Worm (Caenorhabditis elegans) whole organism, L3 larva: ENCODE results near the gene C53B7.2.
A peak's percentile ranks its signal among the peaks of the same experiment; 100 is the strongest.

ENCODE experiments used
- R02D3.7 ChIP-seq: fragments of 150-350 bp; optimal IDR thresholded peaks from 2 replicates; lab custom pipeline; 2014; ENCODE audit warnings: missing biosample characterization, missing genetic modification characterization
- ZK546.5 ChIP-seq: sonication (generic microtip); optimal IDR thresholded peaks from 2 replicates; lab custom pipeline; 2017; ENCODE audit warnings: missing biosample characterization, missing genetic modification characterization
- aly-2 ChIP-seq: fragments of 150-350 bp; optimal IDR thresholded peaks from 2 replicates; lab custom pipeline; 2014; ENCODE audit warnings: missing biosample characterization, missing genetic modification characterization
- ama-1 ChIP-seq: fragments of 150-350 bp; optimal IDR thresholded peaks from 2 replicates; lab custom pipeline; 2018
- ceh-28 ChIP-seq: fragments of 150-350 bp; optimal IDR thresholded peaks from 2 replicates; lab custom pipeline; 2014; ENCODE audit warnings: missing biosample characterization, missing genetic modification reagents, missing genetic modification characterization
- ceh-82 ChIP-seq: fragments of 150-350 bp; optimal IDR thresholded peaks from 2 replicates; lab custom pipeline; 2014; ENCODE audit warnings: missing biosample characterization, missing genetic modification characterization
- daf-12 ChIP-seq: fragments of 150-350 bp; optimal IDR thresholded peaks from 2 replicates; lab custom pipeline; 2014; ENCODE audit warnings: missing biosample characterization, missing genetic modification reagents, missing genetic modification characterization
- egl-5 ChIP-seq: fragments of 150-350 bp; optimal IDR thresholded peaks from 2 replicates; lab custom pipeline; 2017; ENCODE audit warnings: missing biosample characterization, missing genetic modification reagents, missing genetic modification characterization, inconsistent platforms
- elt-3 ChIP-seq, 3 experiments: fragments of 150-350 bp in 1 of 3; sonication (generic microtip) in 2 of 3; optimal IDR thresholded peaks; 2 replicates in 2 of 3; 4 replicates in 1 of 3; lab custom pipeline; 2014 to 2017; ENCODE audit warnings: missing biosample characterization in 3 of 3, missing genetic modification characterization in 3 of 3
- eor-1 ChIP-seq, 2 experiments: fragments of 150-350 bp; optimal IDR thresholded peaks; 2 replicates each; lab custom pipeline; 2014 to 2018; ENCODE audit warnings: missing biosample characterization in 2 of 2, missing genetic modification characterization in 2 of 2
- fkh-10 ChIP-seq: sonication (generic microtip); optimal IDR thresholded peaks from 2 replicates; lab custom pipeline; 2017; ENCODE audit warnings: missing biosample characterization, missing genetic modification reagents, missing genetic modification characterization
- fkh-2 ChIP-seq: fragments of 150-350 bp; optimal IDR thresholded peaks from 2 replicates; lab custom pipeline; 2014; ENCODE audit warnings: missing biosample characterization, missing genetic modification reagents, missing genetic modification characterization
- fos-1 ChIP-seq: fragments of 150-350 bp; optimal IDR thresholded peaks from 2 replicates; lab custom pipeline; 2014; ENCODE audit warnings: missing biosample characterization, missing genetic modification characterization
- hmg-11 ChIP-seq: sonication (generic microtip); optimal IDR thresholded peaks from 2 replicates; lab custom pipeline; 2016; ENCODE audit warnings: missing genetic modification characterization, missing compliant biosample characterization
- lin-15B ChIP-seq: fragments of 150-350 bp; optimal IDR thresholded peaks from 2 replicates; lab custom pipeline; 2014; ENCODE audit warnings: missing biosample characterization, missing genetic modification characterization
- lsy-12 ChIP-seq: sonication (generic microtip); optimal IDR thresholded peaks from 2 replicates; lab custom pipeline; 2016; ENCODE audit warnings: mild to moderate bottlenecking, missing genetic modification characterization, missing compliant biosample characterization
- mdl-1 ChIP-seq: fragments of 150-350 bp; optimal IDR thresholded peaks from 2 replicates; lab custom pipeline; 2014; ENCODE audit warnings: missing biosample characterization, missing genetic modification characterization
- mml-1 ChIP-seq: fragments of 150-350 bp; sonication (generic microtip); optimal IDR thresholded peaks from 3 replicates; lab custom pipeline; 2014; ENCODE audit warnings: missing biosample characterization, missing genetic modification characterization
- nfya-1 ChIP-seq: sonication (generic microtip); optimal IDR thresholded peaks from 2 replicates; lab custom pipeline; 2017; ENCODE audit warnings: missing genetic modification characterization, mild to moderate bottlenecking, missing compliant biosample characterization, antibody characterized with exemption, moderate library complexity; ENCODE audit not compliant: insufficient read depth
- nhr-12 ChIP-seq: fragments of 150-350 bp; optimal IDR thresholded peaks from 2 replicates; lab custom pipeline; 2014; ENCODE audit warnings: missing biosample characterization, missing genetic modification characterization
- nhr-237 ChIP-seq: fragments of 150-350 bp; optimal IDR thresholded peaks from 2 replicates; lab custom pipeline; 2014; ENCODE audit warnings: missing biosample characterization, missing genetic modification characterization
- nhr-25 ChIP-seq: sonication (generic microtip); optimal IDR thresholded peaks from 2 replicates; lab custom pipeline; 2017; ENCODE audit warnings: missing biosample characterization, missing genetic modification characterization
- nhr-43 ChIP-seq: sonication (generic microtip); optimal IDR thresholded peaks from 2 replicates; lab custom pipeline; 2016; ENCODE audit warnings: mild to moderate bottlenecking, missing genetic modification characterization, missing compliant biosample characterization; ENCODE audit not compliant: poor library complexity, severe bottlenecking
- nhr-67 ChIP-seq: fragments of 150-350 bp; optimal IDR thresholded peaks from 2 replicates; lab custom pipeline; 2014; ENCODE audit warnings: missing biosample characterization, missing genetic modification characterization
- pha-4 ChIP-seq: fragments of 150-350 bp; optimal IDR thresholded peaks from 2 replicates; lab custom pipeline; 2014; ENCODE audit warnings: missing biosample characterization, missing genetic modification reagents, missing genetic modification characterization
- sea-2 ChIP-seq: fragments of 150-350 bp; sonication (generic microtip); optimal IDR thresholded peaks from 4 replicates; lab custom pipeline; 2014; ENCODE audit warnings: missing biosample characterization, missing genetic modification reagents, missing genetic modification characterization
- skn-1 ChIP-seq: fragments of 150-350 bp; optimal IDR thresholded peaks from 2 replicates; lab custom pipeline; 2014; ENCODE audit warnings: missing biosample characterization, missing genetic modification characterization
- snpc-4 ChIP-seq: fragments of 150-350 bp; optimal IDR thresholded peaks from 2 replicates; lab custom pipeline; 2014; ENCODE audit warnings: missing biosample characterization, missing genetic modification characterization
- tbx-2 ChIP-seq: sonication (generic microtip); optimal IDR thresholded peaks from 2 replicates; lab custom pipeline; 2016; ENCODE audit warnings: mild to moderate bottlenecking, missing genetic modification characterization, missing compliant biosample characterization
- unc-39 ChIP-seq: sonication (generic microtip); optimal IDR thresholded peaks from 4 replicates; lab custom pipeline; 2017; ENCODE audit warnings: missing biosample characterization, missing genetic modification characterization
- unc-62 ChIP-seq: fragments of 150-350 bp; sonication (generic microtip); optimal IDR thresholded peaks from 4 replicates; lab custom pipeline; 2014; ENCODE audit warnings: missing biosample characterization, missing genetic modification reagents, missing genetic modification characterization
- zag-1 ChIP-seq: fragments of 150-350 bp; optimal IDR thresholded peaks from 2 replicates; lab custom pipeline; 2014; ENCODE audit warnings: missing biosample characterization, missing genetic modification characterization
- ztf-11 ChIP-seq: fragments of 150-350 bp; optimal IDR thresholded peaks from 2 replicates; lab custom pipeline; 2014; ENCODE audit warnings: missing biosample characterization, missing genetic modification characterization
- ztf-4 ChIP-seq: fragments of 150-350 bp; optimal IDR thresholded peaks from 2 replicates; lab custom pipeline; 2014; ENCODE audit warnings: missing biosample characterization, missing genetic modification characterization

Gene C53B7.2

DNA sequence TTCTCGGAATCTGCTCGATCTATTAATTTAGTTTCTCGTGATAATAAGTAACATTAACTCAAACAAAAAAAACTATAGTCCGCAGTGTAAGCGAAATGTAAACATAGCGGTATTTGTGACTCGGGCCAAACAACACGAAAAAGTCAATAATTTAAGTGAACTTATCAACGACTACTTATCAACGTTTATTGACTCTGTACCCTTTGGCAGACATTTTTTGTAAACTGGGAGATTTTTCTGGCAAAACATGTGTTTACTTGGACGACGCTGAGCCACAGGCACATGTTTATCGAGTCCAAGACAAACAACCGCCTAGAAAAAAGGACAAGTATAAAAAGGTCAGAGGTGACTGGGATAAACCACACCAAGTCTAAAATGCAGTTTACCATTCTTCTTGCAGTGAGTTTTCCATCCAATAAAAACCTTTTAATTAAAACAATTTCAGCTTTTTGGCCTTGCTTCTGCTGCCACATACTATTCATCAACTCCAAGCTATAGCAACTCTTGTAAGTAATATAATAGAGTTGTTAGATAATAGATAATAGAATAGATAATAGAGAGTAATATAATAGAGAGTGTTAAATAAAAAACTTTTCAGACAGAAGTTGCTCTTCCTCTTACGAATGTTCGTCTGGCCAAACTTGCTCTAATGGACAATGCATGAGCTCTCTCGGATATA, 1.5 kb upstream of the C53B7.2 start, which contains the start of gene C53B7.3:
TSS of gene C53B7.3 (plus strand) at position 362 of the 679 bp plus-strand sequence.
- TF ChIP-seq lsy-12 (no peak), pha-4 (tag; lab: Kevin White, UChicago) (peak; percentile 95), ZK546.5 (tag; lab: Kevin White, UChicago) (no peak), nhr-12 (no peak)

DNA sequence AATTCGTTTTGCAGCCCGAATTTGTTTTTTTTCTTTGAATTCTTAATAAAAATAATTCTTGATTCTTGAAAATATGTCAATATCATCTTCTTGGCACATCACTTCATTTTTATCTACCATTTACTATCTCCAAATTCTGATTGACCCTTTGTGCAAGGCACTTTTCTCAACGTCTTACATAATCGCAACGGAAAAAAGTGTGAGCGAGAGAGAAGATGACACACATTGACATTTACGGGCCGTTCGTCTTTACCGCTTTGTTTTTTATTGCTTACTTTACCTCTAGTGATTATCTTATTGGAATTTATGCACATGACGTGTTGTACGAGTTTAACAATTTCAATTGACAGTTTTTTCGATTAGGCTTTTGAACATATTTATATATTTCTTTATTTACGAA, 2.6 kb downstream of the C53B7.2 start:
- TF ChIP-seq lin-15B, result no peak
- TF ChIP-seq sea-2, result no peak
- TF ChIP-seq ceh-28 (tag; lab: Kevin White, UChicago), result no peak
- TF ChIP-seq snpc-4 (tag; lab: Kevin White, UChicago), result no peak
- no peak for TF ChIP-seq zag-1 (tag; lab: Kevin White, UChicago)

DNA sequence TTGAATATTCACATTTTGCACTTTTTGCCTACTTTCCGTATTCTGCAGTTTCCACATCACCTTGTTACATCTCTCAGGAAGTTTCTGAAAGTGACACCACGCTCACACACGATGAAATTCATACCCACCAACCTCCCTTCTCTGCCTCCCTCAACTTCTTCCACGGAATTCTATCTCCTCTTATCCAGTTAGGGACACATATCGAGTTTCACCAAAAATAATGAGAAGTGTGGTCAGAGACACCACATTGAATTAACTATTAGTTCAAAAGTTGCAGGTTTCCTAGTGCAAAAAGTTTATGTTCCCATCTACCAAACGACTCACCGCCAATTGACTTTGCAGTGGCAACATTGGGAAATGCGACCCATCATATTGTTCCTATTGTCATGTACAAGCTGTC, 4.4 kb downstream of the C53B7.2 start:
- TF ChIP-seq unc-39, result no peak
- no peak for TF ChIP-seq hmg-11 (tag; lab: Kevin White, UChicago)
- no peak for TF ChIP-seq nfya-1 (tag; lab: Kevin White, UChicago)
- TF ChIP-seq mml-1 (tag; lab: Kevin White, UChicago), result no peak
- TF ChIP-seq ceh-82 (tag; lab: Kevin White, UChicago), result no peak
- TF ChIP-seq ZK546.5 (tag; lab: Kevin White, UChicago), result no peak
- TF ChIP-seq eor-1 (tag; optimal IDR thresholded peaks at IDR 0.05; lab: Kevin White, UChicago), result no peak

DNA sequence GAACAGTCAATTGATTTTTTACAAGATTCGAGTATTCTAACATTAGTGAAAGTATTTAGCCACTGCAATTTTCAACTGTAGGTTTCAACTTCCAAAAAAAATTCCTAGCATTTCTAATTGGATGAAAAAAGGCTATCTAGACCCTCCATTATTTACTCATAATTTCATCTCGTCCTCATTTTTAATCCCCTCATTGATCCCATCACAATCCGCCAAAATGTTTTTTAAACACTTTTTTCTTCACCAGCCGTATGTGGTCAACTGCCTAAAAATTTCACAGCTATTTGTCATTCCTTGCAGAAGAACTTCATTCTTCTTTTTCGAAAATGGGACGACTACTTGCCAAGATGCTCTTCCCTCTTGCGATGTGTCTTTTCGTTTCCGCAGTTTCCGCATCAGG, 7.3 kb downstream of the C53B7.2 start, which contains the start of gene rig-3:
TSS of gene rig-3 (plus strand) at position 301 of the 400 bp plus-strand sequence.
- no peak for TF ChIP-seq tbx-2
- TF ChIP-seq fos-1 (tag; lab: Kevin White, UChicago), result no peak
- TF ChIP-seq fkh-2, result no peak
- no peak for TF ChIP-seq R02D3.7 (tag; lab: Kevin White, UChicago)
- TF ChIP-seq fkh-10, result no peak
- TF ChIP-seq nhr-43 (tag; lab: Kevin White, UChicago), result no peak
- TF ChIP-seq unc-39, result no peak
- TF ChIP-seq sea-2, result no peak
- TF ChIP-seq nfya-1 (tag; lab: Kevin White, UChicago), result no peak
- no peak for TF ChIP-seq nhr-67 (tag; lab: Kevin White, UChicago)
- TF ChIP-seq skn-1, result no peak
- no peak for TF ChIP-seq nhr-237 (tag; lab: Kevin White, UChicago)
- TF ChIP-seq mml-1 (tag; lab: Kevin White, UChicago), result no peak

DNA sequence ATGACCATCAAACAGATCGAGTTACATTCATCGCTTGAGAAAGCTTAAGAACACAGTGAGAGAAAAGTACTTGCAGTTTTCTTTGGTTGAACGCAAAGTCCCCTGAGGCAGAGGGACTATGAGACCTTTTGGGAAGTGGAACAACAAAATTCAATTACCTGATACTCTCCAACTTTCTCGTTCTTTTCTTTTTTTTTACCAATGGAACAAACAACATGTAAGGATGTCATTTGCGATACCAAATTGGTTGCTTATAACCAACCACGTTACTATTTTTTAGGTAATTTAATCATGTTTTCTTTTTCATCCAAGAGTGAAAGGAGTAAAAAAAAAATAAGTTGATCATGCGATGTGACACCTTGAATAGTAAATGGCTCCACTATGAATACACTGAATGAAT, 10.8 kb downstream of the C53B7.2 start:
- TF ChIP-seq nhr-25 (tag; lab: Kevin White, UChicago), result no peak
- no peak for TF ChIP-seq ztf-4 (tag; lab: Kevin White, UChicago)
- TF ChIP-seq daf-12 (tag; lab: Kevin White, UChicago), result no peak
- TF ChIP-seq fkh-2, result no peak
- no peak for TF ChIP-seq elt-3 (tag; optimal IDR thresholded peaks at IDR 0.05; lab: Kevin White, UChicago)
- TF ChIP-seq ztf-11 (tag; lab: Kevin White, UChicago), result no peak
- no peak for TF ChIP-seq unc-62 (GFP tag; lab: Kevin White, UChicago)
- no peak for TF ChIP-seq R02D3.7 (tag; lab: Kevin White, UChicago)
- TF ChIP-seq unc-39, result no peak
- TF ChIP-seq ama-1 (lab: Kevin White, UChicago), result no peak
- TF ChIP-seq egl-5, result no peak
- TF ChIP-seq ceh-82 (tag; lab: Kevin White, UChicago), result no peak
- TF ChIP-seq aly-2, result no peak
- TF ChIP-seq, all 47 proteins: peak for 0

DNA sequence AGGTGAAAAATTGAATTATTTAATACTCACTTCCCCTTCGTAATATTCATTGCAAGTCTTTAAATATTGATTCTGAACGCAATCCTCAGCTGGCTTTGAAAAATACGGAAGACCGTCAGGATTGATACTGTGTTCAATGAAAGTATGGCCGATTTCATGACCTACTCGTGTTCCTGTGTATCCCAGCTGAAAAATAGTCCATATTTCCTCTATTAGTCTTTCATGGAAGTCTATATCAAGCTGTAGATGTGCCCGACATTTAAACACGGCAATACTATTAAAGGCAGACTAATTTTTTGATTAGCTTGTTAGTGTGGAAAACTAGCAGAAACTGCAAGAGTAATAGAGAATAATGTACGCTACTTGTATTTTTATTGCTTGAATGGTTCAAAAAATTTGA, 15.5 kb downstream of the C53B7.2 start:
- TF ChIP-seq nhr-67 (tag; lab: Kevin White, UChicago), result no peak
- no peak for TF ChIP-seq mdl-1 (tag; lab: Kevin White, UChicago)
- TF ChIP-seq fkh-10, result no peak
- TF ChIP-seq fos-1 (tag; lab: Kevin White, UChicago), result no peak
- TF ChIP-seq lsy-12, result no peak
- no peak for TF ChIP-seq nhr-25 (tag; lab: Kevin White, UChicago)
- TF ChIP-seq, all 47 proteins: peak for 0
